Worm (Caenorhabditis elegans) whole organism, young adult: ENCODE measurements around the gene ZC404.15.

Experiments
- B0336.3 ChIP-seq: fragments of 200-800 bp; sonication (Bioruptor generic); IDR thresholded peaks from 2 replicates; pipeline ENCODE4 v1.3.6; 2022; ENCODE audit warnings: missing genetic modification characterization, missing compliant biosample characterization
- F49E8.2 ChIP-seq: sonication (generic microtip); optimal IDR thresholded peaks from 3 replicates; lab custom pipeline; 2017; ENCODE audit warnings: missing genetic modification characterization, mild to moderate bottlenecking, missing compliant biosample characterization, antibody characterized with exemption, moderate library complexity; ENCODE audit not compliant: insufficient read depth
- bed-2 ChIP-seq: fragments of 200-800 bp; sonication (Bioruptor generic); IDR thresholded peaks from 2 replicates; pipeline ENCODE4 v1.3.6; 2022; ENCODE audit warnings: missing genetic modification reagents, missing genetic modification characterization, missing compliant biosample characterization
- egl-18 ChIP-seq: fragments of 200-800 bp; sonication (Bioruptor generic); IDR thresholded peaks from 2 replicates; pipeline ENCODE4 v1.3.6; 2022; ENCODE audit warnings: missing genetic modification reagents, missing genetic modification characterization, missing compliant biosample characterization
- hrde-1 ChIP-seq: sonication (generic microtip); optimal IDR thresholded peaks from 2 replicates; lab custom pipeline; 2016; ENCODE audit warnings: missing genetic modification characterization, mild to moderate bottlenecking, missing compliant biosample characterization, moderate library complexity, missing genotype, missing genetic modification reagents, borderline replicate concordance
- lir-1 ChIP-seq: fragments of 200-800 bp; sonication (Bioruptor generic); conservative IDR thresholded peaks from 2 replicates; pipeline ENCODE4 v1.3.6; 2022; ENCODE audit warnings: missing genetic modification reagents, missing genetic modification characterization, missing compliant biosample characterization
- somi-1 ChIP-seq: fragments of 200-800 bp; sonication (Bioruptor generic); optimal IDR thresholded peaks from 2 replicates; lab custom pipeline; 2018; ENCODE audit warnings: mild to moderate bottlenecking, missing genetic modification characterization, missing compliant biosample characterization
- unc-62 ChIP-seq: fragments of 150-350 bp; optimal IDR thresholded peaks from 2 replicates; lab custom pipeline; 2014; ENCODE audit warnings: missing biosample characterization, missing genetic modification reagents, missing genetic modification characterization
- ztf-22 ChIP-seq: fragments of 200-800 bp; sonication (Bioruptor generic); optimal IDR thresholded peaks from 2 replicates; lab custom pipeline; 2018; ENCODE audit warnings: mild to moderate bottlenecking, missing genetic modification characterization, moderate library complexity, missing compliant biosample characterization
- ztf-25 ChIP-seq: fragments of 200-800 bp; sonication (Bioruptor generic); IDR thresholded peaks from 2 replicates; pipeline ENCODE4 v1.3.6; 2022; ENCODE audit warnings: missing genetic modification reagents, missing genetic modification characterization, missing compliant biosample characterization

DNA sequence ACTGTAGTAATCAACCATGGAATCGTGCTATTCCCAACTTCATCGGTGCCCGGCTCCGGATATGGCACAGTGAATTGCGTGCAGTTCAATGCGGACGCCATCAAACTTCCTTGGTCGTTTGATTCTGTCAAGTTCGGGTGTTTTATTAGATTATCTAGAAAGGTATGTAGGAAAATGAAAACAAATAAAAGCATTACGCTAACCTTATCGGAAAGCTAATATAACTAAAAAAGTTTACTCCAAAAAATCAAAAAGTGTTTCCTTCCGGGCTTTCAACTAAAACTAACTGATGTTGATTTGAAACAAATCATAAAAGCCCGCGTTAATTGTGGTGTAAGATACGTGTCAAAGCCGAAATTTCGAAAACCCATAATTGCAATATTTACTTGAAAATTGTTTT, 39.5 kb downstream of the ZC404.15 start, which contains the start of gene dmsr-13:
- TF ChIP-seq ztf-25: no peak
- no peak for TF ChIP-seq ztf-22 (GFP tag; lab: Kevin White, UChicago)
- no peak for TF ChIP-seq bed-2 (GFP tag; lab: Robert Waterston, UW)
- no peak for TF ChIP-seq unc-62 (GFP tag; lab: Kevin White, UChicago)
- TF ChIP-seq somi-1 (GFP tag; lab: Kevin White, UChicago): no peak
- TF ChIP-seq lir-1 (GFP tag; lab: Robert Waterston, UW): no peak
- TF ChIP-seq egl-18: no peak
- no peak for TF ChIP-seq F49E8.2 (tag; lab: Kevin White, UChicago)
- no peak for TF ChIP-seq B0336.3 (GFP tag; lab: Robert Waterston, UW)
- no peak for TF ChIP-seq hrde-1
